Worm (Caenorhabditis elegans): Measurements from ENCODE around the gene spp-2.

The spp-2 gene

ce11 chrX:7306434-7306833 is 10.2 kb downstream of the spp-2 start (continued):
- no peak for TF ChIP-seq unc-30 (tag; optimal IDR thresholded peaks at IDR 0.05)
- no peak for TF ChIP-seq nhr-11 (tag; optimal IDR thresholded peaks at IDR 0.05)
- TF ChIP-seq tlp-1 (tag; optimal IDR thresholded peaks at IDR 0.05) = no peak
- no peak for TF ChIP-seq elt-2 (tag; optimal IDR thresholded peaks at IDR 0.05)
- TF ChIP-seq elt-3 (tag; optimal IDR thresholded peaks at IDR 0.05) = peak in 3 of 6 experiments; percentile 14 to 65 (median 49)
- TF ChIP-seq nhr-47 (tag; optimal IDR thresholded peaks at IDR 0.05) = peak; percentile 55
- peak in 1 of 2 experiments; percentile 65 for TF ChIP-seq mdl-1 (tag; optimal IDR thresholded peaks at IDR 0.05)

- TF ChIP-seq aly-2 (tag; optimal IDR thresholded peaks at IDR 0.05) = no peak
- peak; percentile 12; the same call in 1 of the 2 replicates for TF ChIP-seq nhr-19 (GFP tag; conservative IDR thresholded peaks at IDR 0.05)
- peak; percentile 61 for TF ChIP-seq nhr-20 (tag; optimal IDR thresholded peaks at IDR 0.05)
- no peak for TF ChIP-seq lin-13 (GFP tag; optimal IDR thresholded peaks at IDR 0.05)
- TF ChIP-seq pag-3 (tag; optimal IDR thresholded peaks at IDR 0.05; ENCODE audit: borderline replicate concordance, insufficient read depth) = no peak
- no peak for TF ChIP-seq isw-1 (GFP tag; IDR thresholded peaks at IDR 0.05)
- TF ChIP-seq snu-23 (GFP tag; optimal IDR thresholded peaks at IDR 0.05) = peak; percentile 26
- peak in 4 of 6 experiments; percentile 54 to 95 (median 64) for TF ChIP-seq elt-3 (tag; optimal IDR thresholded peaks at IDR 0.05)
- peak; percentile 79 for TF ChIP-seq elt-2 (tag; optimal IDR thresholded peaks at IDR 0.05)
- no peak for TF ChIP-seq tlp-1 (tag; optimal IDR thresholded peaks at IDR 0.05)
- TF ChIP-seq lin-14 (GFP tag; optimal IDR thresholded peaks at IDR 0.05) = peak; percentile 77
- no peak for TF ChIP-seq efl-1 (optimal IDR thresholded peaks at IDR 0.05)
- peak in 1 of 2 experiments; percentile 87 for TF ChIP-seq efl-1 (GFP tag; optimal IDR thresholded peaks at IDR 0.05 in 1 of 2)
- TF ChIP-seq nhr-84 (tag; optimal IDR thresholded peaks at IDR 0.05) = no peak
- TF ChIP-seq blmp-1 (tag; optimal IDR thresholded peaks at IDR 0.05) = peak; percentile 77
- peak; percentile 17 for TF ChIP-seq unc-130 (tag; optimal IDR thresholded peaks at IDR 0.05)
- TF ChIP-seq rnt-1 (tag; optimal IDR thresholded peaks at IDR 0.05) = peak; percentile 1
- TF ChIP-seq mef-2 (tag; optimal IDR thresholded peaks at IDR 0.05) = no peak
- TF ChIP-seq nhr-11 (tag; optimal IDR thresholded peaks at IDR 0.05) = no peak
- peak; percentile 78 for TF ChIP-seq nhr-85 (tag)
- TF ChIP-seq nhr-71 (tag; optimal IDR thresholded peaks at IDR 0.05) = peak; percentile 72
- TF ChIP-seq nhr-47 (tag; optimal IDR thresholded peaks at IDR 0.05) = peak; percentile 26
- TF ChIP-seq lin-35 (GFP tag; optimal IDR thresholded peaks at IDR 0.05) = peak in 1 of 2 experiments; percentile 28
- peak; percentile 2 for TF ChIP-seq lir-3 (tag; optimal IDR thresholded peaks at IDR 0.05; ENCODE audit: poor library complexity)
- TF ChIP-seq mdl-1 (tag; optimal IDR thresholded peaks at IDR 0.05) = peak in 1 of 2 experiments; percentile 74
Measured at ce11 chrX:7305520-7306186, 11.0 kb downstream of the spp-2 start, which contains the start of gene sur-5. sur-5 (minus strand) TSS chrX:7305570.

ce11 chrX:7303115-7303514 is 13.5 kb downstream of the spp-2 start:
- TF ChIP-seq fkh-10 (GFP tag; optimal IDR thresholded peaks at IDR 0.05) = no peak
- TF ChIP-seq mep-1 (tag; optimal IDR thresholded peaks at IDR 0.05) = no peak
- no peak for TF ChIP-seq skn-1 (tag; optimal IDR thresholded peaks at IDR 0.05)

- TF ChIP-seq unc-98 (GFP tag; IDR thresholded peaks at IDR 0.05) (no peak), fkh-8 (tag; optimal IDR thresholded peaks at IDR 0.05) (no peak), egl-27 (tag; optimal IDR thresholded peaks at IDR 0.05) (no peak)
Measured at ce11 chrX:7298652-7299051, 18.0 kb downstream of the spp-2 start, which contains the start of gene K03A1.4. K03A1.4 (minus strand) TSS chrX:7298752.

ce11 chrX:7296310-7296709 is 20.3 kb downstream of the spp-2 start:
- no peak for TF ChIP-seq hlh-17 (GFP tag; optimal IDR thresholded peaks at IDR 0.05; ENCODE audit: borderline replicate concordance)
- TF ChIP-seq zip-4 (GFP tag; optimal IDR thresholded peaks at IDR 0.05) = no peak
- no peak for TF ChIP-seq lir-3 (tag; optimal IDR thresholded peaks at IDR 0.05; ENCODE audit: poor library complexity)
- no peak for TF ChIP-seq nhr-28 (tag; optimal IDR thresholded peaks at IDR 0.05)
- no peak for TF ChIP-seq ceh-90 (tag; optimal IDR thresholded peaks at IDR 0.05)
- TF ChIP-seq elt-3 (tag; optimal IDR thresholded peaks at IDR 0.05) = no peak
- no peak for TF ChIP-seq ceh-88 (GFP tag; IDR thresholded peaks at IDR 0.05)
- no peak for TF ChIP-seq dsc-1 (tag; optimal IDR thresholded peaks at IDR 0.05)
- no peak for TF ChIP-seq ces-1 (GFP tag; optimal IDR thresholded peaks at IDR 0.05)
- TF ChIP-seq jun-1 (tag; optimal IDR thresholded peaks at IDR 0.05) = no peak
- no peak for TF ChIP-seq C16A3.4 (tag; optimal IDR thresholded peaks at IDR 0.05)
- no peak for TF ChIP-seq Y116A8C.19 (tag; optimal IDR thresholded peaks at IDR 0.05; ENCODE audit: borderline replicate concordance)
- no peak for TF ChIP-seq C04F5.9 (tag; optimal IDR thresholded peaks at IDR 0.05)
- no peak for TF ChIP-seq sup-37 (GFP tag; optimal IDR thresholded peaks at IDR 0.05)
